Fruit fly (Drosophila melanogaster): Measurements from ENCODE around the gene CG12003.

CG12003 gene

DNA sequence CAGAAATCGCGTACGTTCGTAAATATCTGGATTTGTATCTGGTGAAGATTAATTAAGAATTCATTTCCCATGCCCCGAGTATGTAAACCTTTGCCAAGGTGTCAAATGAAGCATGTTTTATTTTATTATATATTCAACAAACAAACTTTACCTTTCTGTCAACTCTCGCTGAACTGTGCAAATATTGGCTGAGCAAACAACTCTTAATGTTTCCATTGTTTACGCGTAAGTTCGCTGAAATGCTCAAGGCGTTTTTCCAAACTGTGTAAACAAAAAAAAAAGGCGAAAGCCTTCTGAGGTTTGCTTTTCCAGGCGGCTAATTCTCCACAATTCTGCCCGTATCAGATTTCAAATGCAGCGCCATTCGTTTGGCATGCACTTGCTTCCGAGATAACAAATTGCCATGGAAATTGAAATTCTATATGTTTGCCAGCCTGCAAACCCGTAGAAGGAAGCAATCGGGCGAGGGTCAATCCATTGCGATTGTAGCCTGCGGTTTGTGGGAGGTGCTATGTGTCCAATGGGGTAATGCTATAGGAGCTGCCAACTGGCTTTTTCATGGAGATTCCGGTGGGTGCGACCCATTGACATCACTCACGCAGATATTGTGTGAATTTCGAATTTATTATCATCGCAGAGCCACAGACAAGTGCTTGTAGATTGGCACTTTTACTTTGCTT is 26.6 kb downstream of the CG12003 start (continued):
- TF ChIP-seq crp (GFP tag; optimal IDR thresholded peaks at IDR 0.05) (no peak), E2f1 (GFP tag; IDR thresholded peaks at IDR 0.05) (no peak), emc (GFP tag; optimal IDR thresholded peaks at IDR 0.05) (peak; percentile 42), chm (GFP tag; IDR thresholded peaks at IDR 0.05) (peak; percentile 43; the same call in 1 of the 2 replicates), MTF-1 (GFP tag; optimal IDR thresholded peaks at IDR 0.05; ENCODE audit: borderline replicate concordance) (peak; percentile 86), NFAT (GFP tag; IDR thresholded peaks at IDR 0.05) (0 out of 2 replicates have a peak, but pooled peaks have one; percentile 41), run (tag; optimal IDR thresholded peaks at IDR 0.05) (peak; percentile 13), CHES-1-like (GFP tag; optimal IDR thresholded peaks at IDR 0.05) (peak; percentile 75), HLH54F (GFP tag; optimal IDR thresholded peaks at IDR 0.05) (peak; percentile 46), fu2 (GFP tag; optimal IDR thresholded peaks at IDR 0.05) (peak; percentile 38), inv (GFP tag; IDR thresholded peaks at IDR 0.05; ENCODE audit: partially characterized antibody) (no peak), dm (GFP tag; optimal IDR thresholded peaks at IDR 0.05) (no peak), CG30403 (GFP tag; optimal IDR thresholded peaks at IDR 0.05) (peak; percentile 26), CG11560 (tag; IDR thresholded peaks at IDR 0.05) (no peak), jumu (GFP tag; optimal IDR thresholded peaks at IDR 0.05) (no peak), gro (GFP tag; optimal IDR thresholded peaks at IDR 0.05) (no peak), seq (GFP tag; IDR thresholded peaks at IDR 0.05) (peak; percentile 71; the same call in 1 of the 2 replicates), CG11504 (tag; optimal IDR thresholded peaks at IDR 0.05) (no peak), CG1233 (GFP tag; optimal IDR thresholded peaks at IDR 0.05) (peak; percentile 79), Tbp (GFP tag; optimal IDR thresholded peaks at IDR 0.05) (no peak), Fer1 (GFP tag; optimal IDR thresholded peaks at IDR 0.05) (peak; percentile 92), PHDP (tag; optimal IDR thresholded peaks at IDR 0.05) (peak; percentile 87), ATbp (GFP tag; optimal IDR thresholded peaks at IDR 0.05) (peak; percentile 76), CG4820 (GFP tag; optimal IDR thresholded peaks at IDR 0.05) (no peak), Gug (GFP tag; IDR thresholded peaks at IDR 0.05) (no peak), mirr (GFP tag; optimal IDR thresholded peaks at IDR 0.05) (peak; percentile 81), slbo (GFP tag; IDR thresholded peaks at IDR 0.05) (peak; percentile 33), unc-4 (GFP tag; IDR thresholded peaks at IDR 0.05; ENCODE audit: partially characterized antibody) (no peak), esg (GFP tag; conservative IDR thresholded peaks at IDR 0.05) (no peak), Blimp-1 (GFP tag; optimal IDR thresholded peaks at IDR 0.05) (peak; percentile 62), zf30C (GFP tag; optimal IDR thresholded peaks at IDR 0.05) (no peak), zfh1 (GFP tag; IDR thresholded peaks at IDR 0.05) (0 out of 3 replicates have a peak, but pooled peaks have one; percentile 36), CG3407 (GFP tag; optimal IDR thresholded peaks at IDR 0.05) (peak; percentile 30), Hr51 (GFP tag; optimal IDR thresholded peaks at IDR 0.05) (peak in 1 of 2 experiments; percentile 59), bowl (GFP tag; IDR thresholded peaks at IDR 0.05) (no peak), nmo (GFP tag; optimal IDR thresholded peaks at IDR 0.05) (no peak), corto (GFP tag; optimal IDR thresholded peaks at IDR 0.05) (peak; percentile 62), Rfx (GFP tag; IDR thresholded peaks at IDR 0.05) (peak; percentile 82), CG4360 (GFP tag; IDR thresholded peaks at IDR 0.05) (no peak), CG1529 (GFP tag; optimal IDR thresholded peaks at IDR 0.05) (peak; percentile 6), abd-A (tag; optimal IDR thresholded peaks at IDR 0.05) (no peak), CG8924 (tag; optimal IDR thresholded peaks at IDR 0.05) (peak; percentile 0), CG3838 (GFP tag; optimal IDR thresholded peaks at IDR 0.05) (peak; percentile 10), pum (GFP tag; optimal IDR thresholded peaks at IDR 0.05) (no peak), tap (tag; optimal IDR thresholded peaks at IDR 0.05) (no peak), Trl (optimal IDR thresholded peaks at IDR 0.05) (no peak), Trl (GFP tag; optimal IDR thresholded peaks at IDR 0.05) (peak; percentile 73), CG5180 (GFP tag; optimal IDR thresholded peaks at IDR 0.05) (peak; percentile 68), Hsf (GFP tag; optimal IDR thresholded peaks at IDR 0.05) (peak; percentile 25), phol (tag; optimal IDR thresholded peaks at IDR 0.05) (no peak)

All from whole organism, embryonic.